Worm (Caenorhabditis elegans): Measurements from ENCODE around the gene srh-97.
A peak's percentile ranks its signal among the peaks of the same experiment; 100 is the strongest.

The srh-97 gene

ce11 chrV:17068839-17069238 lies 52.0 kb downstream of the srh-97 start, which contains the start of gene T05E12.8:
Gene T05E12.8 (plus strand): TSS chrV:17069139.
- TF ChIP-seq efl-1 (optimal IDR thresholded peaks at IDR 0.05) (no peak), efl-1 (GFP tag; optimal IDR thresholded peaks at IDR 0.05 in 1 of 2) (peak in 1 of 2 experiments; percentile 65), skn-1 (tag; optimal IDR thresholded peaks at IDR 0.05) (no peak)

All from whole organism, L1 larva.